Worm (Caenorhabditis elegans) whole organism, young adult: ENCODE data around the gene flp-4.

ENCODE experiments used
- F23B12.7 ChIP-seq: sonication (generic microtip); optimal IDR thresholded peaks from 2 replicates; lab custom pipeline; 2017; ENCODE audit warnings: missing genetic modification characterization, mild to moderate bottlenecking, missing compliant biosample characterization, antibody characterized with exemption, moderate library complexity; ENCODE audit not compliant: insufficient read depth
- aptf-2 ChIP-seq: fragments of 200-800 bp; sonication (Bioruptor generic); conservative IDR thresholded peaks from 2 replicates; pipeline ENCODE4 v1.3.6; 2022; ENCODE audit warnings: missing genetic modification reagents, missing genetic modification characterization, missing compliant biosample characterization
- tbx-9 ChIP-seq: sonication (generic microtip); optimal IDR thresholded peaks from 2 replicates; lab custom pipeline; 2016; ENCODE audit warnings: borderline replicate concordance, missing genetic modification characterization, inconsistent platforms, missing compliant biosample characterization
- unc-62 ChIP-seq: fragments of 150-350 bp; optimal IDR thresholded peaks from 2 replicates; lab custom pipeline; 2014; ENCODE audit warnings: missing biosample characterization, missing genetic modification reagents, missing genetic modification characterization

DNA sequence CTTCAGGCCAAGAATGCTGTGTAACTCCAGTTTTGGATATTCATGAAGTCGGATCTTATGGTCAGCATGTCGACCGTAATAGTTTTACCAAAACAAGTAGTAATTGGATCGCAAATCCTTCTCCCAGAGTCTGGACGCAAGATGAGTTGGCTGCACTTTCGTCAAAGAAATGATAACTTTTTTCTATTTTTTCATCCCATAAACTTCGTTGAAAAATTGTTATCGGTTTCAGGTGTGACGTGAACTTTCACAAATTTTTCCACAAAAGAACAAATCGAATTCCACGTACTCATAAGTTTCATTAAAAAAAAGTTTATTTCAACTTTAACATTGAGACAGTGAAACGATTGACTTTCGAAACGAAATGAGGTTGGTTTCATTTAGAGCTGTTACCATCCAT lies 40.8 kb upstream of the flp-4 start, which contains the start of gene ZK892.5:
- TF ChIP-seq tbx-9 (tag; lab: Kevin White, UChicago) (no peak), aptf-2 (GFP tag; lab: Robert Waterston, UW) (no peak), unc-62 (GFP tag; lab: Kevin White, UChicago) (no peak), F23B12.7 (tag; lab: Kevin White, UChicago) (no peak)
